Fruit fly (Drosophila melanogaster) S2 (cell line): ENCODE results near the gene Ugt35E2.

Source experiments
- CG8478 ChIP-seq: fragments of >200 bp; optimal IDR thresholded peaks from 2 replicates; lab custom pipeline; 2018
- CTCF ChIP-seq, 2 experiments: fragments of >200 bp; optimal IDR thresholded peaks; 2 replicates each; lab custom pipeline; 2018

DNA sequence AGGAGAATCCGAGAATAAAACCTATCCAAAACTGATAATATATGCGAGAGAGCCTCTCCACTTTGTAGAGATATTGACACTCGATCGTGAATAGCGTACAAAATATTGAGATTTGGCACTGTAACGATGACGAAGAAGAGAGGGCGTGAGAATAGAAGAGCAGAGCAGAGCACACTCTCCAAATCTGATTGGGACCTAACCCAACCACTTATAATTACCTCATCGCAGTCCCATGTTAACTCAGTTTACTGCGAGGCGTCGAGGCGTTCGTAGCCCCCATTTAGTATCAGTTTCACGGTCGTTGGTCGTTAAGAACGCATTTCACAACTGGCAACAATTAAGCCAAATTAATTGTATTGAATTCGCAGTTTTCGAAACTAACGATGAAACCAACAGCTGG, 10.9 kb downstream of the Ugt35E2 start, which contains the start of gene Ugt302C1:
- TF ChIP-seq CG8478 (no peak), CTCF (optimal IDR thresholded peaks at IDR 0.05; lab: Kevin White, UChicago) (no peak)
